Fruit fly (Drosophila melanogaster): ENCODE data around the gene Cpr67B.
A peak's percentile ranks its signal among the peaks of the same experiment; 100 is the strongest.

DNA sequence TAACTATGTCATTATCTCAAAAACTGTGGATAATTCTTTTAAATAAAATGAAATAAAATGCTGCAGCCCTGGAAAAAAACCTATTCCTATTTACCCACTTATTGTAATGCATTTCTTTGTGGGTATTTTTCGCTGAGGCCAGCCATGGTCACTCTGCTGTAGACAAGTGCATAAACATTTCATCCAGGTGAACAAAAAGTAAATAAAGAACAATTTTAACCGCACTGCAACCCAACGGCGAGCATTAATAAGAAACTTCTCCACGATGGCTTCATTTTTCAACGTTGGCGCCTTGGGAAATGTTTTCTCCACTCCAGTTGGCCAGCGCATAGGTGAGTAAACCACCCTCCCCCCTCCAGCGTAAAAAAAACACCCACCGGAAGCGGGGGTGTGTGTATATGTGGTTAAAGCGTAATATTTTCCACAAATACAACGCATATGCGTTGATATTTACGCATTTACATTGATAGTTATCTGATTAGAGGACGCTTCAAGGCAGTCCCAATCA, 42.2 kb downstream of the Cpr67B start, which contains the start of gene CG3529:
- TF ChIP-seq CG8388 (GFP tag; optimal IDR thresholded peaks at IDR 0.05) (no peak), lab (GFP tag; optimal IDR thresholded peaks at IDR 0.05) (peak; percentile 23), CG8281 (tag; optimal IDR thresholded peaks at IDR 0.05) (no peak), Bgb (GFP tag; IDR thresholded peaks at IDR 0.05; ENCODE audit: partially characterized antibody) (no peak; the same call in 1 of the 2 replicates), Fer1 (GFP tag; optimal IDR thresholded peaks at IDR 0.05) (peak; percentile 62), tna (GFP tag; IDR thresholded peaks at IDR 0.05; ENCODE audit: partially characterized antibody) (no peak), CG15696 (tag; optimal IDR thresholded peaks at IDR 0.05) (peak; percentile 20), zf30C (GFP tag; optimal IDR thresholded peaks at IDR 0.05) (no peak), CG7786 (GFP tag; optimal IDR thresholded peaks at IDR 0.05) (peak; percentile 8), D19A (tag; optimal IDR thresholded peaks at IDR 0.05) (peak; percentile 44), maf-S (GFP tag; optimal IDR thresholded peaks at IDR 0.05) (peak; percentile 2), ems (GFP tag; optimal IDR thresholded peaks at IDR 0.05) (peak; percentile 8), CG2116 (GFP tag; optimal IDR thresholded peaks at IDR 0.05) (peak; percentile 53)
